Worm (Caenorhabditis elegans) whole organism, young adult: Measurements from ENCODE around the gene srw-56.

Source experiments
- B0019.2 ChIP-seq: fragments of 200-800 bp; sonication (Bioruptor generic); conservative IDR thresholded peaks from 2 replicates; pipeline ENCODE4 v1.3.6; 2022; ENCODE audit warnings: missing genetic modification reagents, missing genetic modification characterization, missing compliant biosample characterization
- B0336.3 ChIP-seq: fragments of 200-800 bp; sonication (Bioruptor generic); IDR thresholded peaks from 2 replicates; pipeline ENCODE4 v1.3.6; 2022; ENCODE audit warnings: missing genetic modification characterization, missing compliant biosample characterization
- C17E4.6 ChIP-seq: fragments of 200-800 bp; sonication (Bioruptor generic); IDR thresholded peaks from 2 replicates; pipeline ENCODE4 v1.3.6; 2022; ENCODE audit warnings: missing genetic modification reagents, missing genetic modification characterization, missing compliant biosample characterization
- D2030.7 ChIP-seq: fragments of 200-800 bp; sonication (Bioruptor generic); IDR thresholded peaks from 2 replicates; pipeline ENCODE4 v1.3.6; 2022; ENCODE audit warnings: missing genetic modification reagents, missing genetic modification characterization, missing compliant biosample characterization
- F39B2.1 ChIP-seq: fragments of 200-800 bp; sonication (Bioruptor generic); IDR thresholded peaks from 2 replicates; pipeline ENCODE4 v1.3.6; 2022; ENCODE audit warnings: missing genetic modification reagents, missing genetic modification characterization, missing compliant biosample characterization
- F49E8.2 ChIP-seq: sonication (generic microtip); optimal IDR thresholded peaks from 3 replicates; lab custom pipeline; 2017; ENCODE audit warnings: missing genetic modification characterization, mild to moderate bottlenecking, missing compliant biosample characterization, antibody characterized with exemption, moderate library complexity; ENCODE audit not compliant: insufficient read depth
- T26A5.8 ChIP-seq: sonication (generic microtip); optimal IDR thresholded peaks from 2 replicates; lab custom pipeline; 2016; ENCODE audit warnings: missing genetic modification characterization, missing compliant biosample characterization
- Y53F4B.3 ChIP-seq: fragments of 200-800 bp; sonication (Bioruptor generic); IDR thresholded peaks from 2 replicates; pipeline ENCODE4 v1.3.6; 2022; ENCODE audit warnings: missing genetic modification reagents, missing genetic modification characterization, missing compliant biosample characterization
- Y56A3A.18 ChIP-seq: fragments of 200-800 bp; sonication (Bioruptor generic); IDR thresholded peaks from 2 replicates; pipeline ENCODE4 v1.3.6; 2022; ENCODE audit warnings: missing genetic modification reagents, missing genetic modification characterization, missing compliant biosample characterization
- akir-1 ChIP-seq: fragments of 200-800 bp; sonication (Bioruptor generic); optimal IDR thresholded peaks from 2 replicates; lab custom pipeline; 2018; ENCODE audit warnings: mild to moderate bottlenecking, missing genetic modification characterization, moderate library complexity, missing compliant biosample characterization
- bed-2 ChIP-seq: fragments of 200-800 bp; sonication (Bioruptor generic); IDR thresholded peaks from 2 replicates; pipeline ENCODE4 v1.3.6; 2022; ENCODE audit warnings: missing genetic modification reagents, missing genetic modification characterization, missing compliant biosample characterization
- cebp-2 ChIP-seq: fragments of 200-800 bp; sonication (Bioruptor generic); IDR thresholded peaks from 2 replicates; pipeline ENCODE4 v1.3.6; 2022; ENCODE audit warnings: missing genetic modification characterization, missing compliant biosample characterization
- dox-1 ChIP-seq: fragments of 200-800 bp; sonication (Bioruptor generic); IDR thresholded peaks from 2 replicates; pipeline ENCODE4 v1.3.6; 2022; ENCODE audit warnings: missing genetic modification reagents, missing genetic modification characterization, missing compliant biosample characterization
- dpl-1 ChIP-seq: fragments of 150-350 bp; optimal IDR thresholded peaks from 2 replicates; lab custom pipeline; 2014; ENCODE audit warnings: missing biosample characterization, missing genetic modification reagents, missing genetic modification characterization
- egrh-3 ChIP-seq: fragments of 200-800 bp; sonication (Bioruptor generic); IDR thresholded peaks from 2 replicates; pipeline ENCODE4 v1.3.6; 2022; ENCODE audit warnings: missing genetic modification reagents, missing genetic modification characterization, missing compliant biosample characterization
- ekl-4 ChIP-seq: fragments of 200-800 bp; sonication (Bioruptor generic); IDR thresholded peaks from 2 replicates; pipeline ENCODE4 v1.3.6; 2022; ENCODE audit warnings: missing genetic modification reagents, missing genetic modification characterization, missing compliant biosample characterization
- ets-4 ChIP-seq: fragments of 200-800 bp; sonication (Bioruptor generic); optimal IDR thresholded peaks from 2 replicates; lab custom pipeline; 2018; ENCODE audit warnings: mild to moderate bottlenecking, missing genetic modification characterization, missing compliant biosample characterization
- fkh-3 ChIP-seq: sonication (generic microtip); optimal IDR thresholded peaks from 2 replicates; lab custom pipeline; 2016; ENCODE audit warnings: mild to moderate bottlenecking, missing genetic modification characterization, missing compliant biosample characterization
- him-1 ChIP-seq: sonication (generic microtip); optimal IDR thresholded peaks from 2 replicates; lab custom pipeline; 2016; ENCODE audit warnings: missing genotype, missing genetic modification reagents, missing genetic modification characterization, missing compliant biosample characterization
- hmg-20 ChIP-seq: fragments of 200-800 bp; sonication (Bioruptor generic); IDR thresholded peaks from 2 replicates; pipeline ENCODE4 v1.3.6; 2022; ENCODE audit warnings: missing genetic modification reagents, missing genetic modification characterization, missing compliant biosample characterization
- hsf-1 ChIP-seq: fragments of 200-800 bp; sonication (Bioruptor generic); IDR thresholded peaks from 2 replicates; pipeline ENCODE4 v1.3.6; 2022; ENCODE audit warnings: missing genetic modification reagents, missing genetic modification characterization, missing compliant biosample characterization
- let-607 ChIP-seq, 2 experiments: fragments of 200-800 bp in 1 of 2; sonication (Bioruptor generic) in 1 of 2; sonication (generic microtip) in 1 of 2; optimal IDR thresholded peaks; 2 replicates each; lab custom pipeline; 2016 to 2018; ENCODE audit warnings: mild to moderate bottlenecking in 2 of 2, missing compliant biosample characterization in 2 of 2, missing genetic modification characterization in 2 of 2, moderate library complexity in 2 of 2, missing genotype in 1 of 2
- lin-40 ChIP-seq: sonication (generic microtip); optimal IDR thresholded peaks from 2 replicates; lab custom pipeline; 2016; ENCODE audit warnings: missing genetic modification characterization, mild to moderate bottlenecking, missing compliant biosample characterization, missing genotype, missing genetic modification reagents
- lsl-1 ChIP-seq: fragments of 200-800 bp; sonication (Bioruptor generic); optimal IDR thresholded peaks from 2 replicates; lab custom pipeline; 2018; ENCODE audit warnings: mild to moderate bottlenecking, missing genetic modification characterization, moderate library complexity, missing compliant biosample characterization
- madf-3 ChIP-seq: fragments of 200-800 bp; sonication (Bioruptor generic); IDR thresholded peaks from 2 replicates; pipeline ENCODE4 v1.3.6; 2022; ENCODE audit warnings: missing genetic modification reagents, missing genetic modification characterization, missing compliant biosample characterization
- madf-6 ChIP-seq: fragments of 200-800 bp; sonication (Bioruptor generic); IDR thresholded peaks from 2 replicates; pipeline ENCODE4 v1.3.6; 2022; ENCODE audit warnings: missing genetic modification reagents, missing genetic modification characterization, missing compliant biosample characterization
- nfya-2 ChIP-seq: fragments of 200-800 bp; sonication (Bioruptor generic); IDR thresholded peaks from 2 replicates; pipeline ENCODE4 v1.3.6; 2022; ENCODE audit warnings: missing genetic modification reagents, missing genetic modification characterization, missing compliant biosample characterization
- nfyb-1 ChIP-seq: fragments of 200-800 bp; sonication (Bioruptor generic); IDR thresholded peaks from 2 replicates; pipeline ENCODE4 v1.3.6; 2022; ENCODE audit warnings: missing genetic modification reagents, missing genetic modification characterization, missing compliant biosample characterization
- nhr-179 ChIP-seq: sonication (generic microtip); optimal IDR thresholded peaks from 2 replicates; lab custom pipeline; 2016; ENCODE audit warnings: mild to moderate bottlenecking, missing genetic modification characterization, missing compliant biosample characterization
- rec-8 ChIP-seq, 2 experiments: sonication (generic microtip); optimal IDR thresholded peaks; 2 replicates each; lab custom pipeline; 2016; ENCODE audit warnings: mild to moderate bottlenecking in 2 of 2, missing genetic modification characterization in 2 of 2, missing genetic modification reagents in 2 of 2, missing genotype in 2 of 2, missing biosample characterization in 1 of 2, missing compliant biosample characterization in 1 of 2, moderate library complexity in 1 of 2
- repo-1 ChIP-seq: sonication (generic microtip); optimal IDR thresholded peaks from 2 replicates; lab custom pipeline; 2017; ENCODE audit warnings: mild to moderate bottlenecking, missing genetic modification characterization, missing compliant biosample characterization
- rpc-1 ChIP-seq, 2 experiments: fragments of 150-350 bp in 1 of 2; sonication (generic microtip) in 1 of 2; optimal IDR thresholded peaks; 2 replicates each; lab custom pipeline; 2014 to 2018; ENCODE audit warnings: missing biosample characterization in 1 of 2, missing genetic modification characterization in 1 of 2, missing genetic modification reagents in 1 of 2, missing genotype in 1 of 2
- sdz-38 ChIP-seq: sonication (generic microtip); optimal IDR thresholded peaks from 2 replicates; lab custom pipeline; 2016; ENCODE audit warnings: missing genotype, missing genetic modification characterization, missing compliant biosample characterization
- snpc-1.1 ChIP-seq: sonication (generic microtip); optimal IDR thresholded peaks from 2 replicates; lab custom pipeline; 2017; ENCODE audit warnings: missing genetic modification characterization, mild to moderate bottlenecking, missing compliant biosample characterization, antibody characterized with exemption, moderate library complexity, missing genotype, missing genetic modification reagents; ENCODE audit not compliant: insufficient read depth
- snpc-4 ChIP-seq, 5 experiments: fragments of 150-350 bp in 1 of 5; sonication (generic microtip) in 4 of 5; optimal IDR thresholded peaks; 2 replicates each; lab custom pipeline; 2014 to 2018; ENCODE audit warnings: missing genetic modification characterization in 5 of 5, missing biosample characterization in 3 of 5, antibody characterized with exemption in 2 of 5, mild to moderate bottlenecking in 2 of 5, missing compliant biosample characterization in 2 of 5, missing genotype in 2 of 5, moderate library complexity in 2 of 5, missing genetic modification reagents in 1 of 5
- ztf-22 ChIP-seq: fragments of 200-800 bp; sonication (Bioruptor generic); optimal IDR thresholded peaks from 2 replicates; lab custom pipeline; 2018; ENCODE audit warnings: mild to moderate bottlenecking, missing genetic modification characterization, moderate library complexity, missing compliant biosample characterization
- ztf-25 ChIP-seq: fragments of 200-800 bp; sonication (Bioruptor generic); IDR thresholded peaks from 2 replicates; pipeline ENCODE4 v1.3.6; 2022; ENCODE audit warnings: missing genetic modification reagents, missing genetic modification characterization, missing compliant biosample characterization
- ztf-26 ChIP-seq: sonication (generic microtip); optimal IDR thresholded peaks from 2 replicates; lab custom pipeline; 2017; ENCODE audit warnings: missing genetic modification characterization, missing compliant biosample characterization

Gene srw-56

DNA sequence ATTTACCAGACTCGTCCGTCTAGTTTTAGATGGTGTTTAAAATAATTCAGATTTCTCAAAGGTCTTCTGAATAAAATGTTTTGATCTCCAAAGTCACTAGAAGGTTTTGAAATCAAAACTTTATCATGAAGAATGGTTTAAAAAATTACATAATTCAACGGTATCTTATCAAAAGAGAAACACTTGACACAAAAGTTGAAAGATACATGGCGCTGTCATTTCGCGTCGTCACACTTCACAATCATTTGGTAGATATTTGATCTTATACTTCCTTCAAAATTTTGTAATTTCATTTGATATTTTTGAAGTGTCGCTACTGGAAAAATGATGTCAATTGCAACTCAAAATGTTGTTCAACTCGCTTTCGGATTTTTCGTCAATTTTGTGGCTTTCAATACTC lies 4.4 kb upstream of the srw-56 start, which contains the start of gene F36G9.3:
Gene F36G9.3, plus strand, starts transcription at position 301 of the 400 bp plus-strand sequence.
- TF ChIP-seq ztf-26, result no peak
- no peak for TF ChIP-seq C17E4.6 (GFP tag; lab: Robert Waterston, UW)
- TF ChIP-seq bed-2 (GFP tag; lab: Robert Waterston, UW), result no peak
- TF ChIP-seq D2030.7 (GFP tag; lab: Robert Waterston, UW), result no peak
- no peak for TF ChIP-seq hmg-20 (GFP tag; lab: Robert Waterston, UW)
- TF ChIP-seq dox-1, result no peak
- TF ChIP-seq ekl-4 (GFP tag; lab: Robert Waterston, UW), result no peak
- TF ChIP-seq F39B2.1 (GFP tag; lab: Robert Waterston, UW), result no peak
- no peak for TF ChIP-seq dpl-1 (GFP tag; lab: Kevin White, UChicago)
- no peak for TF ChIP-seq let-607 (tag; optimal IDR thresholded peaks at IDR 0.05; lab: Kevin White, UChicago)

DNA sequence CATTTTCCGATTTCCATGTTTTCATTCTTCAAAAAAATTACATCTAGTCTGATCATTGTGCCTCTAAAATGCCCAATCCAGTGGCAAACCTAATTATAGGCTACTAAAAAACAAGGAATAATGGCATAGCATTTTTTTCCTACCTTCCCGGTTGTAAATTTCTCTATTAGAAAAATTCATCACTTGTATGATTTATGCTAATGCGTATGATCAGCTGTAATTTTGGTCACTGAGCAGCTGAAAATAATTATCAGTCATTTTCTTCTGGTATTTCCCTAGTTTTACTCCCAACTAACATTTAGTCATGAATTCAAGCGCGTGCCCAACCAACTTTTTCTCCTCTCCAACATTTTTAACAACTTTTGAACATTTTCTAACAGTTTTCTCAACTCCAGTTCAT lies 2.8 kb upstream of the srw-56 start, which contains the start of gene srh-186:
Gene srh-186, plus strand, starts transcription at position 301 of the 400 bp plus-strand sequence.
- TF ChIP-seq rec-8 (tag; optimal IDR thresholded peaks at IDR 0.05; lab: Kevin White, UChicago) (no peak), nfya-2 (no peak), Y56A3A.18 (GFP tag; lab: Robert Waterston, UW) (no peak), cebp-2 (GFP tag; lab: Robert Waterston, UW) (no peak), egrh-3 (GFP tag; lab: Robert Waterston, UW) (no peak), repo-1 (tag; lab: Kevin White, UChicago) (no peak), B0019.2 (no peak), lsl-1 (GFP tag; lab: Kevin White, UChicago) (no peak), snpc-1.1 (tag; lab: Kevin White, UChicago) (no peak), let-607 (tag; optimal IDR thresholded peaks at IDR 0.05; lab: Kevin White, UChicago) (no peak), F49E8.2 (tag; lab: Kevin White, UChicago) (no peak), sdz-38 (tag; lab: Kevin White, UChicago) (no peak), rpc-1 (optimal IDR thresholded peaks at IDR 0.05; lab: Kevin White, UChicago) (no peak), rpc-1 (tag; optimal IDR thresholded peaks at IDR 0.05; lab: Kevin White, UChicago) (no peak), lin-40 (tag; lab: Kevin White, UChicago) (no peak), T26A5.8 (tag; lab: Kevin White, UChicago) (no peak), akir-1 (no peak), him-1 (no peak), ztf-22 (no peak)

ce11 chrV:15954932-15955331 lies 2.3 kb upstream of the srw-56 start, which contains the start of gene srw-57:
Gene srw-57, minus strand, starts transcription at chrV:15955032.
- TF ChIP-seq lsl-1 (GFP tag; lab: Kevin White, UChicago) (no peak), ets-4 (no peak), madf-6 (GFP tag; lab: Robert Waterston, UW) (no peak), nfyb-1 (no peak), nhr-179 (no peak), hsf-1 (GFP tag; lab: Robert Waterston, UW) (no peak), ztf-25 (GFP tag; lab: Robert Waterston, UW) (no peak), Y53F4B.3 (no peak), T26A5.8 (tag; lab: Kevin White, UChicago) (no peak), madf-3 (GFP tag; lab: Robert Waterston, UW) (no peak), nfya-2 (no peak), B0336.3 (no peak), snpc-4 (GFP tag; optimal IDR thresholded peaks at IDR 0.05; lab: Kevin White, UChicago) (no peak), snpc-4 (tag; optimal IDR thresholded peaks at IDR 0.05; lab: Kevin White, UChicago) (no peak), D2030.7 (GFP tag; lab: Robert Waterston, UW) (no peak), fkh-3 (tag; lab: Kevin White, UChicago) (no peak)
